Fruit fly (Drosophila melanogaster) whole organism, embryonic: ENCODE data around the gene CG18265.

Experiments
- ATbp ChIP-seq: fragments of 200-800 bp; sonication (Bioruptor generic); optimal IDR thresholded peaks from 2 replicates; lab custom pipeline; 2017; ENCODE audit warnings: missing biosample characterization, mild to moderate bottlenecking, missing genetic modification characterization, missing genetic modification reagents
- Asciz ChIP-seq: fragments of 200-800 bp; sonication (Bioruptor generic); optimal IDR thresholded peaks from 2 replicates; lab custom pipeline; 2017; ENCODE audit warnings: missing biosample characterization, mild to moderate bottlenecking, missing genetic modification characterization, missing genetic modification reagents
- C15 ChIP-seq: fragments of 200-800 bp; sonication (Bioruptor generic); IDR thresholded peaks from 3 replicates; pipeline ENCODE4 v1.3.6; 2022; ENCODE audit warnings: missing biosample characterization, missing genetic modification characterization
- CG10565 ChIP-seq: fragments of 200-800 bp; sonication (Bioruptor generic); optimal IDR thresholded peaks from 3 replicates; lab custom pipeline; 2016; ENCODE audit warnings: missing biosample characterization, mild to moderate bottlenecking, missing genetic modification characterization
- CG10654 ChIP-seq: fragments of 200-800 bp; sonication (Bioruptor generic); optimal IDR thresholded peaks from 2 replicates; lab custom pipeline; 2016; ENCODE audit warnings: missing biosample characterization, missing genetic modification characterization
- CG11093 ChIP-seq: fragments of 200-800 bp; sonication (Bioruptor generic); IDR thresholded peaks from 3 replicates; pipeline ENCODE4 v1.3.6; 2022; ENCODE audit warnings: missing biosample characterization, missing genetic modification characterization
- CG11560 ChIP-seq: fragments of 200-800 bp; sonication (Bioruptor generic); IDR thresholded peaks from 3 replicates; pipeline ENCODE4 v1.3.6; 2022; ENCODE audit warnings: missing biosample characterization, missing genetic modification characterization
- CG11695 ChIP-seq: fragments of 200-800 bp; sonication (Bioruptor generic); IDR thresholded peaks from 3 replicates; pipeline ENCODE4 v1.3.6; 2022; ENCODE audit warnings: missing biosample characterization, missing genetic modification characterization
- CG12391 ChIP-seq: fragments of 200-800 bp; sonication (Bioruptor generic); optimal IDR thresholded peaks from 3 replicates; lab custom pipeline; 2018; ENCODE audit warnings: missing biosample characterization, mild to moderate bottlenecking, missing genetic modification characterization, moderate library complexity
- CG13287 ChIP-seq: fragments of 200-800 bp; sonication (Bioruptor generic); IDR thresholded peaks from 2 replicates; pipeline ENCODE4 v1.3.6; 2022; ENCODE audit warnings: missing biosample characterization, missing genetic modification characterization; ENCODE audit not compliant: partially characterized antibody
- CG13624 ChIP-seq: fragments of 200-800 bp; sonication (Bioruptor generic); optimal IDR thresholded peaks from 2 replicates; lab custom pipeline; 2016; ENCODE audit warnings: missing biosample characterization, missing genetic modification characterization
- CG17612 ChIP-seq: fragments of 200-800 bp; sonication (Bioruptor generic); IDR thresholded peaks from 2 replicates; pipeline ENCODE4 v1.3.6; 2022; ENCODE audit warnings: missing biosample characterization, missing genetic modification characterization
- CG2129 ChIP-seq: fragments of 200-800 bp; sonication (Bioruptor generic); IDR thresholded peaks from 2 replicates; pipeline ENCODE4 v1.3.6; 2022; ENCODE audit warnings: missing biosample characterization, missing genetic modification characterization; ENCODE audit not compliant: partially characterized antibody
- CG2199 ChIP-seq: fragments of 200-800 bp; sonication (Bioruptor generic); IDR thresholded peaks from 3 replicates; pipeline ENCODE4 v1.3.6; 2022; ENCODE audit warnings: missing biosample characterization, missing genetic modification characterization
- CG3065 ChIP-seq: fragments of 200-800 bp; sonication (Bioruptor generic); optimal IDR thresholded peaks from 2 replicates; lab custom pipeline; 2016; ENCODE audit warnings: missing biosample characterization, missing genetic modification characterization
- CG31224 ChIP-seq: fragments of 200-800 bp; sonication (Bioruptor generic); IDR thresholded peaks from 2 replicates; pipeline ENCODE4 v1.3.6; 2022; ENCODE audit warnings: missing biosample characterization, missing genetic modification characterization
- CG31441 ChIP-seq: fragments of 200-800 bp; sonication (Bioruptor generic); IDR thresholded peaks from 2 replicates; pipeline ENCODE4 v1.3.6; 2022; ENCODE audit warnings: missing biosample characterization, missing genetic modification characterization
- CG3407 ChIP-seq: fragments of 200-800 bp; sonication (Bioruptor generic); optimal IDR thresholded peaks from 2 replicates; lab custom pipeline; 2018; ENCODE audit warnings: missing biosample characterization, mild to moderate bottlenecking, missing genetic modification characterization
- CG42726 ChIP-seq: fragments of 200-800 bp; sonication (Bioruptor generic); IDR thresholded peaks from 2 replicates; pipeline ENCODE4 v1.3.6; 2022; ENCODE audit warnings: missing biosample characterization, missing genetic modification characterization; ENCODE audit not compliant: partially characterized antibody
- CG4282 ChIP-seq: fragments of 200-800 bp; sonication (Bioruptor generic); optimal IDR thresholded peaks from 2 replicates; lab custom pipeline; 2016; ENCODE audit warnings: missing biosample characterization, missing genetic modification characterization
- CG43689 ChIP-seq: fragments of 200-800 bp; sonication (Bioruptor generic); IDR thresholded peaks from 2 replicates; pipeline ENCODE4 v1.3.6; 2022; ENCODE audit warnings: missing biosample characterization, missing genetic modification characterization
- CG6654 ChIP-seq: fragments of 200-800 bp; sonication (Bioruptor generic); optimal IDR thresholded peaks from 2 replicates; lab custom pipeline; 2017; ENCODE audit warnings: missing biosample characterization, mild to moderate bottlenecking, missing genetic modification characterization
- CG6813 ChIP-seq: fragments of 200-800 bp; sonication (Bioruptor generic); optimal IDR thresholded peaks from 2 replicates; lab custom pipeline; 2017; ENCODE audit warnings: missing biosample characterization, missing genetic modification characterization, mild to moderate bottlenecking, moderate library complexity, missing genetic modification reagents
- CG7372 ChIP-seq: fragments of 200-800 bp; sonication (Bioruptor generic); IDR thresholded peaks from 2 replicates; pipeline ENCODE4 v1.3.6; 2022; ENCODE audit warnings: missing biosample characterization, missing genetic modification characterization
- CG7745 ChIP-seq: fragments of 200-800 bp; sonication (Bioruptor generic); optimal IDR thresholded peaks from 2 replicates; lab custom pipeline; 2018; ENCODE audit warnings: missing biosample characterization, mild to moderate bottlenecking, missing genetic modification characterization, moderate library complexity
- CG8765 ChIP-seq: fragments of 200-800 bp; sonication (Bioruptor generic); IDR thresholded peaks from 2 replicates; pipeline ENCODE4 v1.3.6; 2022; ENCODE audit warnings: missing biosample characterization, missing genetic modification characterization
- ERR ChIP-seq: fragments of 200-800 bp; sonication (Bioruptor generic); optimal IDR thresholded peaks from 2 replicates; lab custom pipeline; 2016; ENCODE audit warnings: missing biosample characterization, missing genetic modification characterization
- Fer1 ChIP-seq: fragments of 200-800 bp; sonication (Bioruptor generic); optimal IDR thresholded peaks from 2 replicates; lab custom pipeline; 2017; ENCODE audit warnings: missing biosample characterization, mild to moderate bottlenecking, missing genetic modification characterization
- Fer2 ChIP-seq: fragments of 200-800 bp; sonication (Bioruptor generic); optimal IDR thresholded peaks from 2 replicates; lab custom pipeline; 2018; ENCODE audit warnings: missing biosample characterization, mild to moderate bottlenecking, missing genetic modification characterization, moderate library complexity
- Hsf ChIP-seq: fragments of 200-800 bp; sonication (Bioruptor generic); optimal IDR thresholded peaks from 3 replicates; lab custom pipeline; 2016; ENCODE audit warnings: missing biosample characterization, missing genetic modification characterization
- Lhr ChIP-seq: fragments of 200-800 bp; sonication (Bioruptor generic); optimal IDR thresholded peaks from 3 replicates; lab custom pipeline; 2017; ENCODE audit warnings: mild to moderate bottlenecking, missing biosample characterization, missing genetic modification reagents, missing genetic modification characterization
- Lpt ChIP-seq: fragments of >200 bp; optimal IDR thresholded peaks from 2 replicates; lab custom pipeline; 2018; ENCODE audit warnings: missing biosample characterization, missing genetic modification characterization
- NC2β ChIP-seq: fragments of 200-800 bp; sonication (Bioruptor generic); optimal IDR thresholded peaks from 2 replicates; lab custom pipeline; 2016; ENCODE audit warnings: missing biosample characterization, missing genetic modification characterization
- NfI ChIP-seq: fragments of 200-800 bp; sonication (Bioruptor generic); optimal IDR thresholded peaks from 3 replicates; lab custom pipeline; 2018; ENCODE audit warnings: missing biosample characterization, mild to moderate bottlenecking, missing genetic modification characterization, moderate library complexity
- Sox100B ChIP-seq: fragments of 200-800 bp; sonication (Bioruptor generic); optimal IDR thresholded peaks from 3 replicates; lab custom pipeline; 2018; ENCODE audit warnings: missing biosample characterization, mild to moderate bottlenecking, missing genetic modification characterization
- Trl ChIP-seq, 3 experiments: fragments of >200 bp in 2 of 3; fragments of 200-800 bp in 1 of 3; sonication (Bioruptor generic) in 1 of 3; optimal IDR thresholded peaks; 2 replicates in 1 of 3; 3 replicates in 2 of 3; lab custom pipeline; 2016 to 2017; ENCODE audit warnings: missing biosample characterization in 1 of 3, missing genetic modification characterization in 1 of 3
- Vsx1 ChIP-seq: fragments of 200-800 bp; sonication (Bioruptor generic); optimal IDR thresholded peaks from 2 replicates; lab custom pipeline; 2017; ENCODE audit warnings: missing biosample characterization, mild to moderate bottlenecking, missing genetic modification characterization, missing genetic modification reagents
- bowl ChIP-seq: fragments of 200-800 bp; sonication (Bioruptor generic); IDR thresholded peaks from 2 replicates; pipeline ENCODE4 v1.3.6; 2022; ENCODE audit warnings: missing biosample characterization, missing genetic modification characterization
- corto ChIP-seq: fragments of 200-800 bp; sonication (Bioruptor generic); optimal IDR thresholded peaks from 2 replicates; lab custom pipeline; 2016; ENCODE audit warnings: missing biosample characterization, mild to moderate bottlenecking, missing genetic modification characterization, moderate library complexity
- ems ChIP-seq: fragments of 200-800 bp; sonication (Bioruptor generic); optimal IDR thresholded peaks from 3 replicates; lab custom pipeline; 2016; ENCODE audit warnings: missing biosample characterization, missing genetic modification characterization
- gt ChIP-seq: fragments of 200-800 bp; sonication (Bioruptor generic); IDR thresholded peaks from 2 replicates; pipeline ENCODE4 v1.3.6; 2022; ENCODE audit warnings: missing biosample characterization, missing genetic modification characterization
- kni ChIP-seq: fragments of 200-800 bp; sonication (Bioruptor generic); optimal IDR thresholded peaks from 3 replicates; lab custom pipeline; 2017; ENCODE audit warnings: mild to moderate bottlenecking, missing biosample characterization, missing genetic modification reagents, missing genetic modification characterization
- pho ChIP-seq: fragments of 200-800 bp; sonication (Bioruptor generic); optimal IDR thresholded peaks from 2 replicates; lab custom pipeline; 2016; ENCODE audit warnings: missing biosample characterization, missing genetic modification characterization
- psq ChIP-seq: fragments of 200-800 bp; sonication (Bioruptor generic); optimal IDR thresholded peaks from 2 replicates; lab custom pipeline; 2017; ENCODE audit warnings: missing biosample characterization, missing genetic modification characterization
- ranshi ChIP-seq: fragments of 200-800 bp; sonication (Bioruptor generic); IDR thresholded peaks from 2 replicates; pipeline ENCODE4 v1.3.6; 2022; ENCODE audit warnings: missing biosample characterization, missing genetic modification characterization
- sd ChIP-seq: fragments of 200-800 bp; sonication (Bioruptor generic); optimal IDR thresholded peaks from 3 replicates; lab custom pipeline; 2018; ENCODE audit warnings: missing biosample characterization, mild to moderate bottlenecking, missing genetic modification characterization, moderate library complexity
- seq ChIP-seq: fragments of 200-800 bp; sonication (Bioruptor generic); IDR thresholded peaks from 2 replicates; pipeline ENCODE4 v1.3.6; 2022; ENCODE audit warnings: missing biosample characterization, missing genetic modification characterization
- sna ChIP-seq: fragments of 200-800 bp; sonication (Bioruptor generic); IDR thresholded peaks from 2 replicates; pipeline ENCODE4 v1.3.6; 2022; ENCODE audit warnings: missing biosample characterization, missing genetic modification characterization; ENCODE audit not compliant: partially characterized antibody
- stwl ChIP-seq: fragments of 200-800 bp; sonication (Bioruptor generic); optimal IDR thresholded peaks from 3 replicates; lab custom pipeline; 2018; ENCODE audit warnings: missing biosample characterization, mild to moderate bottlenecking, missing genetic modification characterization, moderate library complexity
- tin ChIP-seq: fragments of 200-800 bp; sonication (Bioruptor generic); optimal IDR thresholded peaks from 3 replicates; lab custom pipeline; 2016; ENCODE audit warnings: missing biosample characterization, missing genetic modification characterization
- toy ChIP-seq: fragments of 200-800 bp; sonication (Bioruptor generic); IDR thresholded peaks from 2 replicates; pipeline ENCODE4 v1.3.6; 2022; ENCODE audit warnings: missing biosample characterization, missing genetic modification characterization
- usp ChIP-seq: fragments of >200 bp; optimal IDR thresholded peaks from 2 replicates; lab custom pipeline; 2017; ENCODE audit warnings: missing biosample characterization, missing genetic modification characterization

Gene CG18265

dm6 chr3L:17427013-17427412 lies 12.2 kb upstream of the CG18265 start, which contains the start of gene Polr3G (continued):
- peak; percentile 5 for TF ChIP-seq CG13624
- TF ChIP-seq Fer2 = no peak
- peak; percentile 49 for TF ChIP-seq CG12391 (tag; lab: Kevin White, UChicago)
- no peak for TF ChIP-seq Sox100B (GFP tag; lab: Kevin White, UChicago)
- no peak; the same call in 1 of the 2 replicates for TF ChIP-seq CG31441 (GFP tag; lab: Robert Waterston, UW)
- no peak for TF ChIP-seq CG42726
- no peak for TF ChIP-seq ERR (GFP tag; lab: Kevin White, UChicago)
- no peak for TF ChIP-seq CG10654
- TF ChIP-seq CG7745 = no peak
- no peak for TF ChIP-seq Vsx1 (GFP tag; lab: Kevin White, UChicago)
- no peak for TF ChIP-seq kni (GFP tag; lab: Kevin White, UChicago)
- no peak for TF ChIP-seq Trl (optimal IDR thresholded peaks at IDR 0.05; lab: Kevin White, UChicago)
- no peak for TF ChIP-seq Trl (GFP tag; optimal IDR thresholded peaks at IDR 0.05; lab: Kevin White, UChicago)
- peak; percentile 28 for TF ChIP-seq stwl (tag; lab: Kevin White, UChicago)
- no peak for TF ChIP-seq CG17612
- no peak for TF ChIP-seq CG3065 (GFP tag; lab: Kevin White, UChicago)
- no peak for TF ChIP-seq CG8765
- TF ChIP-seq psq = no peak
- no peak for TF ChIP-seq toy (GFP tag; lab: Robert Waterston, UW)
- no peak for TF ChIP-seq Lpt (GFP tag; lab: Kevin White, UChicago)
- TF ChIP-seq ems (GFP tag; lab: Kevin White, UChicago) = no peak
- no peak for TF ChIP-seq CG6813 (GFP tag; lab: Kevin White, UChicago)
- TF ChIP-seq seq (GFP tag; lab: Robert Waterston, UW) = no peak
- TF ChIP-seq Lhr (GFP tag; lab: Kevin White, UChicago) = no peak
- TF ChIP-seq ranshi (GFP tag; lab: Robert Waterston, UW) = no peak
- no peak for TF ChIP-seq CG11093 (GFP tag; lab: Robert Waterston, UW)
- no peak for TF ChIP-seq CG43689
- no peak for TF ChIP-seq C15 (GFP tag; lab: Robert Waterston, UW)
- no peak for TF ChIP-seq Asciz
- no peak for TF ChIP-seq NC2β
- TF ChIP-seq Hsf = peak; percentile 40
- no peak for TF ChIP-seq CG7372 (GFP tag; lab: Robert Waterston, UW)
- TF ChIP-seq CG31224 (GFP tag; lab: Robert Waterston, UW) = no peak
- no peak for TF ChIP-seq CG2129 (GFP tag; lab: Robert Waterston, UW)
- no peak for TF ChIP-seq CG4282 (GFP tag; lab: Kevin White, UChicago)
- no peak for TF ChIP-seq ATbp (GFP tag; lab: Kevin White, UChicago)
- TF ChIP-seq bowl (GFP tag; lab: Robert Waterston, UW) = no peak; the same call in 1 of the 2 replicates
- no peak; the same call in 1 of the 2 replicates for TF ChIP-seq CG13287 (GFP tag; lab: Robert Waterston, UW)
- no peak for TF ChIP-seq corto (GFP tag; lab: Kevin White, UChicago)
- TF ChIP-seq gt = no peak
- TF ChIP-seq tin (GFP tag; lab: Kevin White, UChicago) = peak; percentile 16
- TF ChIP-seq NfI = no peak
- no peak for TF ChIP-seq CG11560
- peak; percentile 26 for TF ChIP-seq Fer1 (GFP tag; lab: Kevin White, UChicago)
- no peak for TF ChIP-seq CG2199 (GFP tag; lab: Robert Waterston, UW)
- no peak for TF ChIP-seq CG11695
- no peak for TF ChIP-seq CG3407 (GFP tag; lab: Kevin White, UChicago)
- TF ChIP-seq CG6654 (GFP tag; lab: Kevin White, UChicago) = no peak
- no peak for TF ChIP-seq usp (GFP tag; lab: Kevin White, UChicago)
- TF ChIP-seq pho (GFP tag; lab: Kevin White, UChicago) = no peak
- TF ChIP-seq sna (GFP tag; lab: Robert Waterston, UW) = no peak
- no peak for TF ChIP-seq sd (tag; lab: Kevin White, UChicago)
- TF ChIP-seq CG10565 = no peak
